Fruit fly (Drosophila melanogaster) whole organism, embryonic: ENCODE measurements around the gene CG15638.
A peak's percentile ranks its signal among the peaks of the same experiment; 100 is the strongest.

ENCODE experiments used
- ATbp ChIP-seq: fragments of 200-800 bp; sonication (Bioruptor generic); optimal IDR thresholded peaks from 2 replicates; lab custom pipeline; 2017; ENCODE audit warnings: missing biosample characterization, mild to moderate bottlenecking, missing genetic modification characterization, missing genetic modification reagents
- CG10147 ChIP-seq: fragments of 200-800 bp; sonication (Bioruptor generic); optimal IDR thresholded peaks from 2 replicates; lab custom pipeline; 2019; ENCODE audit warnings: missing biosample characterization, mild to moderate bottlenecking, missing genetic modification characterization, moderate library complexity
- CG10959 ChIP-seq: fragments of 200-800 bp; sonication (Bioruptor generic); IDR thresholded peaks from 2 replicates; pipeline ENCODE4 v1.3.6; 2022; ENCODE audit warnings: missing biosample characterization, missing genetic modification characterization
- CG11247 ChIP-seq: fragments of 200-800 bp; sonication (Bioruptor generic); IDR thresholded peaks from 2 replicates; pipeline ENCODE4 v1.3.6; 2022; ENCODE audit warnings: missing biosample characterization, missing genetic modification characterization
- CG11456 ChIP-seq: fragments of 200-800 bp; sonication (Bioruptor generic); IDR thresholded peaks from 3 replicates; pipeline ENCODE4 v1.3.6; 2022; ENCODE audit warnings: missing biosample characterization, missing genetic modification characterization
- CG11504 ChIP-seq: fragments of 200-800 bp; sonication (Bioruptor generic); optimal IDR thresholded peaks from 3 replicates; lab custom pipeline; 2019; ENCODE audit warnings: missing biosample characterization, mild to moderate bottlenecking, missing genetic modification characterization, moderate library complexity
- CG12769 ChIP-seq: fragments of 200-800 bp; sonication (Bioruptor generic); optimal IDR thresholded peaks from 2 replicates; lab custom pipeline; 2019; ENCODE audit warnings: missing biosample characterization, mild to moderate bottlenecking, missing genetic modification characterization, moderate library complexity
- CG13894 ChIP-seq: fragments of 200-800 bp; sonication (Bioruptor generic); optimal IDR thresholded peaks from 3 replicates; lab custom pipeline; 2018; ENCODE audit warnings: missing biosample characterization, mild to moderate bottlenecking, missing genetic modification characterization, moderate library complexity
- CG14014 ChIP-seq: fragments of 200-800 bp; sonication (Bioruptor generic); IDR thresholded peaks from 2 replicates; pipeline ENCODE4 v1.3.6; 2022; ENCODE audit warnings: missing biosample characterization, missing genetic modification characterization
- CG14050 ChIP-seq: fragments of 200-800 bp; sonication (Bioruptor generic); IDR thresholded peaks from 3 replicates; pipeline ENCODE4 v1.3.6; 2022; ENCODE audit warnings: missing biosample characterization, missing genetic modification characterization
- CG15011 ChIP-seq: fragments of 200-800 bp; sonication (Bioruptor generic); optimal IDR thresholded peaks from 3 replicates; lab custom pipeline; 2018; ENCODE audit warnings: missing biosample characterization, mild to moderate bottlenecking, missing genetic modification characterization
- CG1602 ChIP-seq: fragments of 200-800 bp; sonication (Bioruptor generic); optimal IDR thresholded peaks from 3 replicates; lab custom pipeline; 2016; ENCODE audit warnings: missing biosample characterization, missing genetic modification characterization
- CG17359 ChIP-seq: fragments of 200-800 bp; sonication (Bioruptor generic); optimal IDR thresholded peaks from 3 replicates; lab custom pipeline; 2018; ENCODE audit warnings: missing biosample characterization, mild to moderate bottlenecking, missing genetic modification characterization, moderate library complexity
- CG17568 ChIP-seq: fragments of 200-800 bp; sonication (Bioruptor generic); optimal IDR thresholded peaks from 2 replicates; lab custom pipeline; 2018; ENCODE audit warnings: missing biosample characterization, mild to moderate bottlenecking, missing genetic modification characterization, moderate library complexity
- CG2120 ChIP-seq: fragments of 200-800 bp; sonication (Bioruptor generic); optimal IDR thresholded peaks from 3 replicates; lab custom pipeline; 2016; ENCODE audit warnings: missing biosample characterization, missing genetic modification characterization
- CG2202 ChIP-seq: fragments of 200-800 bp; sonication (Bioruptor generic); optimal IDR thresholded peaks from 2 replicates; lab custom pipeline; 2018; ENCODE audit warnings: missing biosample characterization, mild to moderate bottlenecking, missing genetic modification characterization
- CG31365 ChIP-seq: fragments of 200-800 bp; sonication (Bioruptor generic); optimal IDR thresholded peaks from 2 replicates; lab custom pipeline; 2018; ENCODE audit warnings: missing biosample characterization, mild to moderate bottlenecking, missing genetic modification characterization
- CG31388 ChIP-seq: fragments of 200-800 bp; sonication (Bioruptor generic); optimal IDR thresholded peaks from 2 replicates; lab custom pipeline; 2016; ENCODE audit warnings: missing biosample characterization, missing genetic modification characterization
- CG32532 ChIP-seq: fragments of 200-800 bp; sonication (Bioruptor generic); IDR thresholded peaks from 2 replicates; pipeline ENCODE4 v1.3.6; 2022; ENCODE audit warnings: missing biosample characterization, missing genetic modification characterization
- CG32772 ChIP-seq: fragments of 200-800 bp; sonication (Bioruptor generic); IDR thresholded peaks from 2 replicates; pipeline ENCODE4 v1.3.6; 2022; ENCODE audit warnings: missing biosample characterization, missing genetic modification characterization
- CG4360 ChIP-seq: fragments of 200-800 bp; sonication (Bioruptor generic); IDR thresholded peaks from 2 replicates; pipeline ENCODE4 v1.3.6; 2022; ENCODE audit warnings: missing biosample characterization, missing genetic modification characterization
- CG6683 ChIP-seq: fragments of 200-800 bp; sonication (Bioruptor generic); optimal IDR thresholded peaks from 2 replicates; lab custom pipeline; 2017; ENCODE audit warnings: missing biosample characterization, mild to moderate bottlenecking, missing genetic modification characterization, missing genetic modification reagents
- CG7357 ChIP-seq: fragments of 200-800 bp; sonication (Bioruptor generic); IDR thresholded peaks from 3 replicates; pipeline ENCODE4 v1.3.6; 2022; ENCODE audit warnings: missing biosample characterization, missing genetic modification characterization
- Chrac-16 ChIP-seq: fragments of 200-800 bp; sonication (Bioruptor generic); optimal IDR thresholded peaks from 3 replicates; lab custom pipeline; 2016; ENCODE audit warnings: missing biosample characterization, missing genetic modification characterization
- CkIIα-i1 ChIP-seq: fragments of 200-800 bp; sonication (Bioruptor generic); IDR thresholded peaks from 2 replicates; pipeline ENCODE4 v1.3.6; 2022; ENCODE audit warnings: missing biosample characterization, missing genetic modification characterization
- H15 ChIP-seq: fragments of 200-800 bp; sonication (Bioruptor generic); IDR thresholded peaks from 3 replicates; pipeline ENCODE4 v1.3.6; 2022; ENCODE audit warnings: missing biosample characterization, missing genetic modification characterization
- Spps ChIP-seq: fragments of 200-800 bp; sonication (Bioruptor generic); optimal IDR thresholded peaks from 2 replicates; lab custom pipeline; 2018; ENCODE audit warnings: missing biosample characterization, mild to moderate bottlenecking, missing genetic modification characterization
- Stat92E ChIP-seq, 3 experiments: fragments of >200 bp in 2 of 3; fragments of 200-800 bp in 1 of 3; sonication (Bioruptor generic) in 1 of 3; optimal IDR thresholded peaks; 2 replicates each; lab custom pipeline; 2017 to 2019; ENCODE audit warnings: missing biosample characterization in 3 of 3, missing genetic modification characterization in 3 of 3, mild to moderate bottlenecking in 1 of 3, moderate library complexity in 1 of 3
- aop ChIP-seq: fragments of 200-800 bp; sonication (Bioruptor generic); IDR thresholded peaks from 2 replicates; pipeline ENCODE4 v1.3.6; 2022; ENCODE audit warnings: missing biosample characterization, missing genetic modification characterization
- bbx ChIP-seq: fragments of 200-800 bp; sonication (Bioruptor generic); IDR thresholded peaks from 2 replicates; pipeline ENCODE4 v1.3.6; 2022; ENCODE audit warnings: missing biosample characterization, missing genetic modification characterization; ENCODE audit not compliant: partially characterized antibody
- cas ChIP-seq: fragments of 200-800 bp; sonication (Bioruptor generic); IDR thresholded peaks from 2 replicates; pipeline ENCODE4 v1.3.6; 2022; ENCODE audit warnings: missing biosample characterization, missing genetic modification characterization
- cato ChIP-seq: fragments of 200-800 bp; sonication (Bioruptor generic); optimal IDR thresholded peaks from 2 replicates; lab custom pipeline; 2016; ENCODE audit warnings: missing biosample characterization, missing genetic modification characterization, borderline replicate concordance
- caup ChIP-seq: fragments of 200-800 bp; sonication (Bioruptor generic); optimal IDR thresholded peaks from 3 replicates; lab custom pipeline; 2017; ENCODE audit warnings: missing biosample characterization, mild to moderate bottlenecking, missing genetic modification characterization, moderate library complexity; ENCODE audit not compliant: severe bottlenecking
- crp ChIP-seq, 2 experiments: fragments of 200-800 bp; sonication (Bioruptor generic); optimal IDR thresholded peaks; 2 replicates in 1 of 2; 3 replicates in 1 of 2; lab custom pipeline; 2017; ENCODE audit warnings: missing biosample characterization in 2 of 2, missing genetic modification characterization in 2 of 2, mild to moderate bottlenecking in 1 of 2, moderate library complexity in 1 of 2
- dmrt11E ChIP-seq: fragments of 200-800 bp; sonication (Bioruptor generic); optimal IDR thresholded peaks from 3 replicates; lab custom pipeline; 2018; ENCODE audit warnings: missing biosample characterization, mild to moderate bottlenecking, missing genetic modification characterization, moderate library complexity
- dysf ChIP-seq: fragments of 200-800 bp; sonication (Bioruptor generic); IDR thresholded peaks from 3 replicates; pipeline ENCODE4 v1.3.6; 2022; ENCODE audit warnings: missing biosample characterization, missing genetic modification characterization
- fd102C ChIP-seq: fragments of 200-800 bp; sonication (Bioruptor generic); optimal IDR thresholded peaks from 2 replicates; lab custom pipeline; 2018; ENCODE audit warnings: missing biosample characterization, mild to moderate bottlenecking, missing genetic modification characterization, moderate library complexity
- fd64A ChIP-seq: fragments of 200-800 bp; sonication (Bioruptor generic); optimal IDR thresholded peaks from 3 replicates; lab custom pipeline; 2018; ENCODE audit warnings: missing biosample characterization, mild to moderate bottlenecking, missing genetic modification characterization
- fru ChIP-seq: fragments of >200 bp; optimal IDR thresholded peaks from 2 replicates; lab custom pipeline; 2017
- gem ChIP-seq: fragments of 200-800 bp; sonication (Bioruptor generic); optimal IDR thresholded peaks from 2 replicates; lab custom pipeline; 2019; ENCODE audit warnings: missing biosample characterization, mild to moderate bottlenecking, missing genetic modification characterization, moderate library complexity
- grau ChIP-seq: fragments of 200-800 bp; optimal IDR thresholded peaks from 3 replicates; lab custom pipeline; 2019; ENCODE audit warnings: missing biosample characterization, mild to moderate bottlenecking, missing genetic modification characterization, moderate library complexity
- gsb ChIP-seq: fragments of 200-800 bp; sonication (Bioruptor generic); IDR thresholded peaks from 2 replicates; pipeline ENCODE4 v1.3.6; 2022; ENCODE audit warnings: missing biosample characterization, missing genetic modification characterization
- h ChIP-seq: fragments of >200 bp; optimal IDR thresholded peaks from 2 replicates; lab custom pipeline; 2017
- hbn ChIP-seq: fragments of 200-800 bp; sonication (Bioruptor generic); IDR thresholded peaks from 2 replicates; pipeline ENCODE4 v1.3.6; 2022; ENCODE audit warnings: missing biosample characterization, missing genetic modification characterization; ENCODE audit not compliant: partially characterized antibody
- lbe ChIP-seq: fragments of 200-800 bp; sonication (Bioruptor generic); optimal IDR thresholded peaks from 2 replicates; lab custom pipeline; 2016; ENCODE audit warnings: missing biosample characterization, mild to moderate bottlenecking, missing genetic modification characterization
- pita ChIP-seq: fragments of 200-800 bp; sonication (Bioruptor generic); optimal IDR thresholded peaks from 2 replicates; lab custom pipeline; 2017; ENCODE audit warnings: missing biosample characterization, mild to moderate bottlenecking, missing genetic modification characterization
- psq ChIP-seq: fragments of 200-800 bp; sonication (Bioruptor generic); optimal IDR thresholded peaks from 2 replicates; lab custom pipeline; 2017; ENCODE audit warnings: missing biosample characterization, missing genetic modification characterization
- pzg ChIP-seq: fragments of 200-800 bp; sonication (Bioruptor generic); optimal IDR thresholded peaks from 3 replicates; lab custom pipeline; 2018; ENCODE audit warnings: missing biosample characterization, mild to moderate bottlenecking, missing genetic modification characterization, moderate library complexity
- sima ChIP-seq: fragments of 200-800 bp; sonication (Bioruptor generic); optimal IDR thresholded peaks from 2 replicates; lab custom pipeline; 2016; ENCODE audit warnings: missing biosample characterization, missing genetic modification characterization
- twi ChIP-seq: fragments of 200-800 bp; optimal IDR thresholded peaks from 2 replicates; lab custom pipeline; 2019; ENCODE audit warnings: missing biosample characterization, mild to moderate bottlenecking, missing genetic modification characterization, moderate library complexity
- vfl ChIP-seq: fragments of 200-800 bp; sonication (Bioruptor generic); optimal IDR thresholded peaks from 2 replicates; lab custom pipeline; 2016; ENCODE audit warnings: missing biosample characterization, missing genetic modification characterization

The CG15638 gene

dm6 chr2L:13571791-13572451 lies 36.3 kb upstream of the CG15638 start (continued):
- no peak for TF ChIP-seq cas (GFP tag; lab: Robert Waterston, UW)
- no peak for TF ChIP-seq CG6683
- no peak for TF ChIP-seq sima (GFP tag; lab: Kevin White, UChicago)
- TF ChIP-seq CG15011 (GFP tag; lab: Kevin White, UChicago) = no peak
- no peak for TF ChIP-seq CG12769 (tag; lab: Kevin White, UChicago)
- TF ChIP-seq CG4360 = no peak
- no peak; the same call in 2 of the 3 replicates for TF ChIP-seq CG11456 (GFP tag; lab: Robert Waterston, UW)
- TF ChIP-seq CG11247 (GFP tag; lab: Robert Waterston, UW) = no peak
- no peak for TF ChIP-seq CG10147 (GFP tag; lab: Kevin White, UChicago)
- no peak for TF ChIP-seq bbx
- no peak for TF ChIP-seq fd64A (GFP tag; lab: Kevin White, UChicago)
- peak; percentile 54 for TF ChIP-seq gem
- TF ChIP-seq gsb (GFP tag; lab: Robert Waterston, UW) = no peak
- no peak for TF ChIP-seq cato (GFP tag; lab: Kevin White, UChicago)
- no peak for TF ChIP-seq CG32532
- TF ChIP-seq fd102C (GFP tag; lab: Kevin White, UChicago) = no peak
- TF ChIP-seq caup (GFP tag; lab: Kevin White, UChicago) = no peak
- TF ChIP-seq ATbp (GFP tag; lab: Kevin White, UChicago) = no peak
- no peak for TF ChIP-seq CG14050 (GFP tag; lab: Robert Waterston, UW)
- no peak for TF ChIP-seq twi (tag; lab: Kevin White, UChicago)
- no peak for TF ChIP-seq CG2120 (GFP tag; lab: Kevin White, UChicago)
- no peak for TF ChIP-seq CG14014 (GFP tag; lab: Robert Waterston, UW)
- TF ChIP-seq psq (GFP tag; lab: Kevin White, UChicago) = no peak
- no peak for TF ChIP-seq aop (GFP tag; lab: Robert Waterston, UW)
- no peak for TF ChIP-seq CG17568 (GFP tag; lab: Kevin White, UChicago)
- no peak for TF ChIP-seq CG31388 (GFP tag; lab: Kevin White, UChicago)
- no peak for TF ChIP-seq Spps
- no peak for TF ChIP-seq grau (tag; lab: Kevin White, UChicago)
- TF ChIP-seq H15 (GFP tag; lab: Robert Waterston, UW) = no peak
- no peak for TF ChIP-seq Chrac-16 (GFP tag; lab: Kevin White, UChicago)
- no peak for TF ChIP-seq CG32772 (GFP tag; lab: Robert Waterston, UW)
- no peak for TF ChIP-seq hbn (GFP tag; lab: Robert Waterston, UW)
- peak; percentile 46 for TF ChIP-seq CG17359
- TF ChIP-seq vfl = no peak
- TF ChIP-seq dmrt11E (tag; lab: Kevin White, UChicago) = no peak
- no peak for TF ChIP-seq fru (lab: Kevin White, UChicago)
- no peak for TF ChIP-seq CkIIα-i1
- TF ChIP-seq CG10959 (GFP tag; lab: Robert Waterston, UW) = no peak
- no peak for TF ChIP-seq CG2202 (tag; lab: Kevin White, UChicago)
- TF ChIP-seq crp (GFP tag; optimal IDR thresholded peaks at IDR 0.05; lab: Kevin White, UChicago) = no peak
- no peak for TF ChIP-seq Stat92E (GFP tag; optimal IDR thresholded peaks at IDR 0.05; lab: Kevin White, UChicago)
- TF ChIP-seq pzg (GFP tag; lab: Kevin White, UChicago) = no peak
- no peak for TF ChIP-seq lbe (GFP tag; lab: Kevin White, UChicago)
- no peak for TF ChIP-seq pita (GFP tag; lab: Kevin White, UChicago)
- TF ChIP-seq dysf = no peak
- TF ChIP-seq h (lab: Kevin White, UChicago) = no peak
- TF ChIP-seq CG31365 (tag; lab: Kevin White, UChicago) = no peak
- no peak for TF ChIP-seq CG7357 (GFP tag; lab: Robert Waterston, UW)
- peak; percentile 58 for TF ChIP-seq CG11504 (tag; lab: Kevin White, UChicago)
- no peak for TF ChIP-seq CG13894 (tag; lab: Kevin White, UChicago)
- TF ChIP-seq CG1602 = no peak
